Fruit fly (Drosophila melanogaster) whole organism, adult: ENCODE results near the gene CG14506.

Experiments used
- CG11617 ChIP-seq: fragments of 200-800 bp; sonication (Bioruptor generic); optimal IDR thresholded peaks from 2 replicates; lab custom pipeline; 2017; ENCODE audit warnings: mild to moderate bottlenecking, missing biosample characterization, missing genetic modification reagents, missing genetic modification characterization
- CG12768 ChIP-seq: fragments of 200-800 bp; sonication (Bioruptor generic); optimal IDR thresholded peaks from 2 replicates; lab custom pipeline; 2017; ENCODE audit warnings: missing biosample characterization, missing genetic modification characterization, mild to moderate bottlenecking, moderate library complexity, missing genetic modification reagents
- CG14711 ChIP-seq: fragments of 200-800 bp; sonication (Bioruptor generic); optimal IDR thresholded peaks from 2 replicates; lab custom pipeline; 2018; ENCODE audit warnings: missing biosample characterization, mild to moderate bottlenecking, missing genetic modification characterization, moderate library complexity
- CG1620 ChIP-seq: fragments of 200-800 bp; sonication (Bioruptor generic); optimal IDR thresholded peaks from 2 replicates; lab custom pipeline; 2016; ENCODE audit warnings: missing biosample characterization, missing genetic modification characterization
- CG33017 ChIP-seq: fragments of 200-800 bp; sonication (Bioruptor generic); optimal IDR thresholded peaks from 2 replicates; lab custom pipeline; 2018; ENCODE audit warnings: missing biosample characterization, mild to moderate bottlenecking, missing genetic modification characterization, moderate library complexity
- CG5204 ChIP-seq: fragments of 200-800 bp; sonication (Bioruptor generic); optimal IDR thresholded peaks from 2 replicates; lab custom pipeline; 2016; ENCODE audit warnings: missing biosample characterization, missing genetic modification characterization
- CG7045 ChIP-seq: fragments of 200-800 bp; sonication (Bioruptor generic); optimal IDR thresholded peaks from 2 replicates; lab custom pipeline; 2017; ENCODE audit warnings: missing biosample characterization, mild to moderate bottlenecking, missing genetic modification characterization
- CG7101 ChIP-seq: fragments of 200-800 bp; sonication (Bioruptor generic); optimal IDR thresholded peaks from 2 replicates; lab custom pipeline; 2018; ENCODE audit warnings: missing biosample characterization, mild to moderate bottlenecking, missing genetic modification characterization, moderate library complexity
- Clk ChIP-seq: fragments of 200-800 bp; sonication (Bioruptor generic); optimal IDR thresholded peaks from 2 replicates; lab custom pipeline; 2017; ENCODE audit warnings: missing biosample characterization, missing genetic modification characterization
- Crg-1 ChIP-seq: fragments of 200-800 bp; sonication (Bioruptor generic); optimal IDR thresholded peaks from 2 replicates; lab custom pipeline; 2016; ENCODE audit warnings: missing biosample characterization, missing genetic modification characterization
- Hr96 ChIP-seq: fragments of 200-800 bp; sonication (Bioruptor generic); optimal IDR thresholded peaks from 2 replicates; lab custom pipeline; 2016; ENCODE audit warnings: missing biosample characterization, missing genetic modification characterization
- Mnt ChIP-seq: fragments of 200-800 bp; sonication (Bioruptor generic); optimal IDR thresholded peaks from 2 replicates; lab custom pipeline; 2016; ENCODE audit warnings: missing biosample characterization, mild to moderate bottlenecking, missing genetic modification characterization
- bab1 ChIP-seq: fragments of 200-800 bp; sonication (Bioruptor generic); optimal IDR thresholded peaks from 3 replicates; lab custom pipeline; 2019; ENCODE audit warnings: missing biosample characterization, mild to moderate bottlenecking, missing genetic modification characterization, moderate library complexity
- cic ChIP-seq: fragments of 200-800 bp; sonication (Bioruptor generic); optimal IDR thresholded peaks from 2 replicates; lab custom pipeline; 2017; ENCODE audit warnings: missing biosample characterization, mild to moderate bottlenecking, missing genetic modification characterization, moderate library complexity
- cnc ChIP-seq, 2 experiments: fragments of >200 bp; optimal IDR thresholded peaks; 2 replicates each; lab custom pipeline; 2017
- kay ChIP-seq: fragments of 200-800 bp; sonication (Bioruptor generic); peaks from one replicate; lab custom pipeline; 2016; ENCODE audit warnings: missing biosample characterization, missing genetic modification characterization, borderline replicate concordance
- ovo ChIP-seq: fragments of 200-800 bp; sonication (Bioruptor generic); optimal IDR thresholded peaks from 2 replicates; lab custom pipeline; 2016; ENCODE audit warnings: missing biosample characterization, missing genetic modification characterization
- pad ChIP-seq: fragments of 200-800 bp; sonication (Bioruptor generic); optimal IDR thresholded peaks from 3 replicates; lab custom pipeline; 2017; ENCODE audit warnings: missing biosample characterization, missing genetic modification characterization, mild to moderate bottlenecking, moderate library complexity, missing genetic modification reagents
- tj ChIP-seq: fragments of 200-800 bp; sonication (Bioruptor generic); optimal IDR thresholded peaks from 3 replicates; lab custom pipeline; 2017; ENCODE audit warnings: missing biosample characterization, mild to moderate bottlenecking, missing genetic modification characterization, moderate library complexity
- toe ChIP-seq: fragments of 200-800 bp; sonication (Bioruptor generic); optimal IDR thresholded peaks from 2 replicates; lab custom pipeline; 2016; ENCODE audit warnings: missing biosample characterization, missing genetic modification characterization

The CG14506 gene

dm6 chr3R:29273029-29273428, 24.0 kb downstream of the CG14506 start:
- TF ChIP-seq tj (GFP tag; lab: Kevin White, UChicago) (no peak), Hr96 (no peak), CG11617 (GFP tag; lab: Kevin White, UChicago) (no peak), Crg-1 (GFP tag; lab: Kevin White, UChicago) (no peak), bab1 (GFP tag; lab: Kevin White, UChicago) (no peak), CG5204 (GFP tag; lab: Kevin White, UChicago) (no peak), Clk (GFP tag; lab: Kevin White, UChicago) (no peak), CG14711 (tag; lab: Kevin White, UChicago) (no peak)

dm6 chr3R:29269204-29269603, 27.8 kb downstream of the CG14506 start:
- no peak for TF ChIP-seq cnc (optimal IDR thresholded peaks at IDR 0.05; lab: Kevin White, UChicago)
- TF ChIP-seq Clk (GFP tag; lab: Kevin White, UChicago), result no peak
- TF ChIP-seq ovo (GFP tag; lab: Kevin White, UChicago), result no peak
- no peak for TF ChIP-seq CG12768 (GFP tag; lab: Kevin White, UChicago)
- no peak for TF ChIP-seq cic
- TF ChIP-seq CG5204 (GFP tag; lab: Kevin White, UChicago), result no peak
- no peak for TF ChIP-seq toe
- no peak for TF ChIP-seq Hr96
- no peak for TF ChIP-seq CG1620 (GFP tag; lab: Kevin White, UChicago)
- no peak for TF ChIP-seq CG11617 (GFP tag; lab: Kevin White, UChicago)
- TF ChIP-seq Mnt, result no peak

- TF ChIP-seq kay (GFP tag; lab: Kevin White, UChicago) (no peak), toe (no peak), pad (GFP tag; lab: Kevin White, UChicago) (no peak), CG5204 (GFP tag; lab: Kevin White, UChicago) (no peak), ovo (GFP tag; lab: Kevin White, UChicago) (no peak), CG12768 (GFP tag; lab: Kevin White, UChicago) (no peak), CG7101 (no peak), CG33017 (tag; lab: Kevin White, UChicago) (no peak), Clk (GFP tag; lab: Kevin White, UChicago) (no peak), CG14711 (tag; lab: Kevin White, UChicago) (no peak), tj (GFP tag; lab: Kevin White, UChicago) (no peak)
Measured at dm6 chr3R:29268062-29268461, 28.9 kb downstream of the CG14506 start.

dm6 chr3R:29266607-29267006, 30.4 kb downstream of the CG14506 start:
- TF ChIP-seq cic, result no peak
- TF ChIP-seq Crg-1 (GFP tag; lab: Kevin White, UChicago), result no peak
- no peak for TF ChIP-seq bab1 (GFP tag; lab: Kevin White, UChicago)
- no peak for TF ChIP-seq CG7045
- no peak for TF ChIP-seq CG11617 (GFP tag; lab: Kevin White, UChicago)
- TF ChIP-seq toe, result no peak
- TF ChIP-seq CG7101, result no peak
- TF ChIP-seq CG33017 (tag; lab: Kevin White, UChicago), result no peak
- no peak for TF ChIP-seq CG12768 (GFP tag; lab: Kevin White, UChicago)
- TF ChIP-seq CG14711 (tag; lab: Kevin White, UChicago), result no peak
- no peak for TF ChIP-seq Clk (GFP tag; lab: Kevin White, UChicago)
- TF ChIP-seq CG5204 (GFP tag; lab: Kevin White, UChicago), result no peak
- no peak for TF ChIP-seq ovo (GFP tag; lab: Kevin White, UChicago)
- no peak for TF ChIP-seq kay (GFP tag; lab: Kevin White, UChicago)
- no peak for TF ChIP-seq tj (GFP tag; lab: Kevin White, UChicago)
- no peak for TF ChIP-seq pad (GFP tag; lab: Kevin White, UChicago)
- TF ChIP-seq Hr96, result no peak

dm6 chr3R:29265075-29265474, 31.9 kb downstream of the CG14506 start:
- no peak for TF ChIP-seq Hr96
- no peak for TF ChIP-seq cic
- TF ChIP-seq kay (GFP tag; lab: Kevin White, UChicago), result no peak

dm6 chr3R:29263264-29263663, 33.7 kb downstream of the CG14506 start:
- no peak for TF ChIP-seq CG12768 (GFP tag; lab: Kevin White, UChicago)
- no peak for TF ChIP-seq Clk (GFP tag; lab: Kevin White, UChicago)
- no peak for TF ChIP-seq cic
- no peak for TF ChIP-seq Hr96
- no peak for TF ChIP-seq Crg-1 (GFP tag; lab: Kevin White, UChicago)
- TF ChIP-seq ovo (GFP tag; lab: Kevin White, UChicago), result no peak
- TF ChIP-seq bab1 (GFP tag; lab: Kevin White, UChicago), result no peak
- no peak for TF ChIP-seq CG11617 (GFP tag; lab: Kevin White, UChicago)
- TF ChIP-seq cnc (optimal IDR thresholded peaks at IDR 0.05; lab: Kevin White, UChicago), result no peak

- TF ChIP-seq CG14711 (tag; lab: Kevin White, UChicago), result no peak
- no peak for TF ChIP-seq cnc (optimal IDR thresholded peaks at IDR 0.05; lab: Kevin White, UChicago)
- TF ChIP-seq kay (GFP tag; lab: Kevin White, UChicago), result no peak
- no peak for TF ChIP-seq CG33017 (tag; lab: Kevin White, UChicago)
- TF ChIP-seq Crg-1 (GFP tag; lab: Kevin White, UChicago), result no peak
- no peak for TF ChIP-seq CG12768 (GFP tag; lab: Kevin White, UChicago)
- no peak for TF ChIP-seq Hr96
- no peak for TF ChIP-seq toe
- no peak for TF ChIP-seq pad (GFP tag; lab: Kevin White, UChicago)
- no peak for TF ChIP-seq CG7101
- no peak for TF ChIP-seq ovo (GFP tag; lab: Kevin White, UChicago)
- TF ChIP-seq CG5204 (GFP tag; lab: Kevin White, UChicago), result no peak
- no peak for TF ChIP-seq CG11617 (GFP tag; lab: Kevin White, UChicago)
- TF ChIP-seq tj (GFP tag; lab: Kevin White, UChicago), result no peak
- no peak for TF ChIP-seq CG7045
- no peak for TF ChIP-seq cic
- TF ChIP-seq CG1620 (GFP tag; lab: Kevin White, UChicago), result no peak
- TF ChIP-seq Mnt, result no peak
- TF ChIP-seq Clk (GFP tag; lab: Kevin White, UChicago), result no peak
- TF ChIP-seq bab1 (GFP tag; lab: Kevin White, UChicago), result no peak
Measured at dm6 chr3R:29262481-29262880, 34.5 kb downstream of the CG14506 start.
